Fruit fly (Drosophila melanogaster) whole organism, embryonic: Measurements from ENCODE around the gene CG13369.
A peak's percentile ranks its signal among the peaks of the same experiment; 100 is the strongest.

Source experiments
- Ada2b ChIP-seq: fragments of 200-800 bp; sonication (Bioruptor generic); IDR thresholded peaks from 2 replicates; pipeline ENCODE4 v1.3.6; 2022; ENCODE audit warnings: missing biosample characterization, missing genetic modification characterization
- CG10321 ChIP-seq: fragments of 200-800 bp; sonication (Bioruptor generic); IDR thresholded peaks from 2 replicates; pipeline ENCODE4 v1.3.6; 2022; ENCODE audit warnings: missing biosample characterization, missing genetic modification characterization
- CG10462 ChIP-seq: fragments of 200-800 bp; sonication (Bioruptor generic); optimal IDR thresholded peaks from 2 replicates; lab custom pipeline; 2016; ENCODE audit warnings: missing biosample characterization, missing genetic modification characterization
- CG13424 ChIP-seq: fragments of 200-800 bp; sonication (Bioruptor generic); optimal IDR thresholded peaks from 2 replicates; lab custom pipeline; 2019; ENCODE audit warnings: missing biosample characterization, mild to moderate bottlenecking, missing genetic modification characterization, moderate library complexity
- CG17328 ChIP-seq: fragments of 200-800 bp; sonication (Bioruptor generic); IDR thresholded peaks from 2 replicates; pipeline ENCODE4 v1.3.6; 2022; ENCODE audit warnings: missing biosample characterization, missing genetic modification characterization
- CG1832 ChIP-seq: fragments of 200-800 bp; sonication (Bioruptor generic); optimal IDR thresholded peaks from 2 replicates; lab custom pipeline; 2017; ENCODE audit warnings: missing biosample characterization, mild to moderate bottlenecking, missing genetic modification characterization, inconsistent platforms
- CG31224 ChIP-seq: fragments of 200-800 bp; sonication (Bioruptor generic); IDR thresholded peaks from 2 replicates; pipeline ENCODE4 v1.3.6; 2022; ENCODE audit warnings: missing biosample characterization, missing genetic modification characterization
- CG32767 ChIP-seq: fragments of 200-800 bp; sonication (Bioruptor generic); IDR thresholded peaks from 2 replicates; pipeline ENCODE4 v1.3.6; 2022; ENCODE audit warnings: missing biosample characterization, missing genetic modification characterization
- CG3281 ChIP-seq: fragments of 200-800 bp; sonication (Bioruptor generic); optimal IDR thresholded peaks from 3 replicates; lab custom pipeline; 2017; ENCODE audit warnings: missing biosample characterization, mild to moderate bottlenecking, missing genetic modification characterization
- CG33557 ChIP-seq: fragments of 200-800 bp; sonication (Bioruptor generic); optimal IDR thresholded peaks from 2 replicates; lab custom pipeline; 2019; ENCODE audit warnings: missing biosample characterization, mild to moderate bottlenecking, missing genetic modification characterization, moderate library complexity
- CG4282 ChIP-seq: fragments of 200-800 bp; sonication (Bioruptor generic); optimal IDR thresholded peaks from 2 replicates; lab custom pipeline; 2016; ENCODE audit warnings: missing biosample characterization, missing genetic modification characterization
- CG4854 ChIP-seq: fragments of 200-800 bp; sonication (Bioruptor generic); optimal IDR thresholded peaks from 2 replicates; lab custom pipeline; 2016; ENCODE audit warnings: missing biosample characterization, missing genetic modification characterization, inconsistent platforms
- CG8281 ChIP-seq: fragments of 200-800 bp; sonication (Bioruptor generic); optimal IDR thresholded peaks from 2 replicates; lab custom pipeline; 2018; ENCODE audit warnings: missing biosample characterization, mild to moderate bottlenecking, missing genetic modification characterization, moderate library complexity
- CHES-1-like ChIP-seq: fragments of 200-800 bp; sonication (Bioruptor generic); optimal IDR thresholded peaks from 2 replicates; lab custom pipeline; 2016; ENCODE audit warnings: missing biosample characterization, missing genetic modification characterization
- CrebB ChIP-seq: fragments of 200-800 bp; sonication (Bioruptor generic); optimal IDR thresholded peaks from 3 replicates; lab custom pipeline; 2018; ENCODE audit warnings: missing biosample characterization, mild to moderate bottlenecking, missing genetic modification characterization
- D ChIP-seq, 2 experiments: fragments of 200-800 bp in 1 of 2; fragments of >200 bp in 1 of 2; sonication (Bioruptor generic) in 1 of 2; optimal IDR thresholded peaks; 2 replicates in 1 of 2; 3 replicates in 1 of 2; lab custom pipeline; 2017; ENCODE audit warnings: mild to moderate bottlenecking in 1 of 2, missing biosample characterization in 1 of 2, missing genetic modification characterization in 1 of 2, missing genetic modification reagents in 1 of 2
- GATAe ChIP-seq: fragments of 200-800 bp; sonication (Bioruptor generic); conservative IDR thresholded peaks from 2 replicates; pipeline ENCODE4 v1.3.6; 2022; ENCODE audit warnings: missing biosample characterization, missing genetic modification characterization
- Hr78 ChIP-seq, 2 experiments: fragments of 200-800 bp in 1 of 2; fragments of >200 bp in 1 of 2; sonication (Bioruptor generic) in 1 of 2; optimal IDR thresholded peaks; 2 replicates each; lab custom pipeline; 2017 to 2019; ENCODE audit warnings: missing biosample characterization in 2 of 2, missing genetic modification characterization in 2 of 2, mild to moderate bottlenecking in 1 of 2, moderate library complexity in 1 of 2
- Lhr ChIP-seq: fragments of 200-800 bp; sonication (Bioruptor generic); optimal IDR thresholded peaks from 3 replicates; lab custom pipeline; 2017; ENCODE audit warnings: mild to moderate bottlenecking, missing biosample characterization, missing genetic modification reagents, missing genetic modification characterization
- MESR4 ChIP-seq: fragments of 200-800 bp; sonication (Bioruptor generic); optimal IDR thresholded peaks from 2 replicates; lab custom pipeline; 2018; ENCODE audit warnings: missing biosample characterization, mild to moderate bottlenecking, missing genetic modification characterization, moderate library complexity
- NC2α ChIP-seq: fragments of 200-800 bp; sonication (Bioruptor generic); optimal IDR thresholded peaks from 2 replicates; lab custom pipeline; 2016; ENCODE audit warnings: missing biosample characterization, missing genetic modification characterization
- Opbp ChIP-seq: fragments of 200-800 bp; sonication (Bioruptor generic); IDR thresholded peaks from 3 replicates; pipeline ENCODE4 v1.3.6; 2022; ENCODE audit warnings: missing biosample characterization, missing genetic modification characterization; ENCODE audit not compliant: partially characterized antibody
- Sry-β ChIP-seq: fragments of 200-800 bp; sonication (Bioruptor generic); optimal IDR thresholded peaks from 2 replicates; lab custom pipeline; 2018; ENCODE audit warnings: missing biosample characterization, mild to moderate bottlenecking, missing genetic modification characterization, moderate library complexity
- Trl ChIP-seq, 3 experiments: fragments of >200 bp in 2 of 3; fragments of 200-800 bp in 1 of 3; sonication (Bioruptor generic) in 1 of 3; optimal IDR thresholded peaks; 2 replicates in 1 of 3; 3 replicates in 2 of 3; lab custom pipeline; 2016 to 2017; ENCODE audit warnings: missing biosample characterization in 1 of 3, missing genetic modification characterization in 1 of 3
- ab ChIP-seq: fragments of 200-800 bp; sonication (Bioruptor generic); optimal IDR thresholded peaks from 2 replicates; lab custom pipeline; 2016; ENCODE audit warnings: missing biosample characterization, missing genetic modification characterization
- abd-A ChIP-seq: fragments of 200-800 bp; sonication (Bioruptor generic); optimal IDR thresholded peaks from 3 replicates; lab custom pipeline; 2019; ENCODE audit warnings: missing biosample characterization, mild to moderate bottlenecking, missing genetic modification characterization, moderate library complexity
- az2 ChIP-seq: fragments of 200-800 bp; sonication (Bioruptor generic); optimal IDR thresholded peaks from 3 replicates; lab custom pipeline; 2016; ENCODE audit warnings: missing biosample characterization, missing genetic modification characterization
- cato ChIP-seq: fragments of 200-800 bp; sonication (Bioruptor generic); optimal IDR thresholded peaks from 2 replicates; lab custom pipeline; 2016; ENCODE audit warnings: missing biosample characterization, missing genetic modification characterization, borderline replicate concordance
- cg ChIP-seq: fragments of 200-800 bp; sonication (Bioruptor generic); optimal IDR thresholded peaks from 3 replicates; lab custom pipeline; 2019; ENCODE audit warnings: missing biosample characterization, mild to moderate bottlenecking, missing genetic modification characterization, moderate library complexity
- chif ChIP-seq, 2 experiments: fragments of 200-800 bp; sonication (Bioruptor generic); optimal IDR thresholded peaks; 3 replicates each; lab custom pipeline; 2016; ENCODE audit warnings: missing biosample characterization in 2 of 2, missing genetic modification characterization in 2 of 2
- chn ChIP-seq: fragments of 200-800 bp; sonication (Bioruptor generic); optimal IDR thresholded peaks from 2 replicates; lab custom pipeline; 2016; ENCODE audit warnings: missing biosample characterization, missing genetic modification characterization
- dimm ChIP-seq: fragments of 200-800 bp; sonication (Bioruptor generic); IDR thresholded peaks from 2 replicates; pipeline ENCODE4 v1.3.6; 2022; ENCODE audit warnings: missing biosample characterization, missing genetic modification characterization
- dysf ChIP-seq: fragments of 200-800 bp; sonication (Bioruptor generic); IDR thresholded peaks from 3 replicates; pipeline ENCODE4 v1.3.6; 2022; ENCODE audit warnings: missing biosample characterization, missing genetic modification characterization
- hth ChIP-seq: fragments of >200 bp; optimal IDR thresholded peaks from 2 replicates; lab custom pipeline; 2017; ENCODE audit warnings: inconsistent platforms
- jumu ChIP-seq: fragments of 200-800 bp; sonication (Bioruptor generic); optimal IDR thresholded peaks from 3 replicates; lab custom pipeline; 2016; ENCODE audit warnings: missing biosample characterization, missing genetic modification characterization
- kah ChIP-seq: fragments of 200-800 bp; sonication (Bioruptor generic); optimal IDR thresholded peaks from 2 replicates; lab custom pipeline; 2018; ENCODE audit warnings: missing biosample characterization, mild to moderate bottlenecking, missing genetic modification characterization
- lab ChIP-seq: fragments of 200-800 bp; sonication (Bioruptor generic); optimal IDR thresholded peaks from 3 replicates; lab custom pipeline; 2017; ENCODE audit warnings: missing biosample characterization, missing genetic modification characterization, mild to moderate bottlenecking, moderate library complexity, missing genetic modification reagents
- nerfin-1 ChIP-seq: fragments of 200-800 bp; sonication (Bioruptor generic); optimal IDR thresholded peaks from 3 replicates; lab custom pipeline; 2019; ENCODE audit warnings: missing biosample characterization, mild to moderate bottlenecking, missing genetic modification characterization, moderate library complexity
- otp ChIP-seq: fragments of 200-800 bp; sonication (Bioruptor generic); IDR thresholded peaks from 3 replicates; pipeline ENCODE4, ENCODE4 v1.3.6; 2022; ENCODE audit warnings: missing biosample characterization, missing genetic modification characterization
- p53 ChIP-seq: fragments of 200-800 bp; sonication (Bioruptor generic); optimal IDR thresholded peaks from 2 replicates; lab custom pipeline; 2016; ENCODE audit warnings: missing biosample characterization, missing genetic modification characterization
- pho ChIP-seq: fragments of 200-800 bp; sonication (Bioruptor generic); optimal IDR thresholded peaks from 2 replicates; lab custom pipeline; 2016; ENCODE audit warnings: missing biosample characterization, missing genetic modification characterization
- pum ChIP-seq: fragments of 200-800 bp; sonication (Bioruptor generic); optimal IDR thresholded peaks from 2 replicates; lab custom pipeline; 2016; ENCODE audit warnings: missing biosample characterization, missing genetic modification characterization
- sens ChIP-seq: fragments of 200-800 bp; sonication (Bioruptor generic); peaks from one replicate; lab custom pipeline; 2016; ENCODE audit warnings: missing biosample characterization, missing genetic modification characterization
- sna ChIP-seq: fragments of 200-800 bp; sonication (Bioruptor generic); IDR thresholded peaks from 2 replicates; pipeline ENCODE4 v1.3.6; 2022; ENCODE audit warnings: missing biosample characterization, missing genetic modification characterization; ENCODE audit not compliant: partially characterized antibody
- sqz ChIP-seq: fragments of 200-800 bp; sonication (Bioruptor generic); optimal IDR thresholded peaks from 3 replicates; lab custom pipeline; 2018; ENCODE audit warnings: missing biosample characterization, mild to moderate bottlenecking, missing genetic modification characterization
- stc ChIP-seq: fragments of 200-800 bp; sonication (Bioruptor generic); IDR thresholded peaks from 2 replicates; pipeline ENCODE4 v1.3.6; 2022; ENCODE audit warnings: missing biosample characterization, missing genetic modification characterization
- twi ChIP-seq: fragments of 200-800 bp; optimal IDR thresholded peaks from 2 replicates; lab custom pipeline; 2019; ENCODE audit warnings: missing biosample characterization, mild to moderate bottlenecking, missing genetic modification characterization, moderate library complexity
- unpg ChIP-seq: fragments of 200-800 bp; sonication (Bioruptor generic); optimal IDR thresholded peaks from 3 replicates; lab custom pipeline; 2018; ENCODE audit warnings: missing biosample characterization, mild to moderate bottlenecking, missing genetic modification characterization, moderate library complexity
- wek ChIP-seq: fragments of 200-800 bp; sonication (Bioruptor generic); optimal IDR thresholded peaks from 3 replicates; lab custom pipeline; 2018; ENCODE audit warnings: missing biosample characterization, mild to moderate bottlenecking, missing genetic modification characterization, moderate library complexity
- z ChIP-seq: fragments of 200-800 bp; sonication (Bioruptor generic); IDR thresholded peaks from 3 replicates; pipeline ENCODE4 v1.3.6; 2022; ENCODE audit warnings: missing biosample characterization, missing genetic modification characterization
- zen ChIP-seq: fragments of 200-800 bp; sonication (Bioruptor generic); optimal IDR thresholded peaks from 3 replicates; lab custom pipeline; 2018; ENCODE audit warnings: missing biosample characterization, mild to moderate bottlenecking, missing genetic modification characterization, moderate library complexity

CG13369 gene

dm6 chrX:590479-590878 is 32.8 kb upstream of the CG13369 start (continued):
- no peak for TF ChIP-seq kah (GFP tag; lab: Kevin White, UChicago)
- no peak for TF ChIP-seq stc (GFP tag; lab: Robert Waterston, UW)
- peak; percentile 92 for TF ChIP-seq CG10321
- TF ChIP-seq CG4282 (GFP tag; lab: Kevin White, UChicago), result no peak
- no peak for TF ChIP-seq sens (GFP tag; lab: Kevin White, UChicago)
- peak; percentile 97 for TF ChIP-seq D (optimal IDR thresholded peaks at IDR 0.05; lab: Kevin White, UChicago)
- TF ChIP-seq D (GFP tag; optimal IDR thresholded peaks at IDR 0.05; lab: Kevin White, UChicago), result peak; percentile 38
- no peak for TF ChIP-seq NC2α (GFP tag; lab: Kevin White, UChicago)
- peak; percentile 13 for TF ChIP-seq twi (tag; lab: Kevin White, UChicago)
- no peak for TF ChIP-seq lab (GFP tag; lab: Kevin White, UChicago)
- no peak for TF ChIP-seq Opbp
- TF ChIP-seq sna (GFP tag; lab: Robert Waterston, UW), result no peak
- TF ChIP-seq chif (GFP tag; optimal IDR thresholded peaks at IDR 0.05; lab: Kevin White, UChicago), result no peak
- TF ChIP-seq CG17328, result no peak
- TF ChIP-seq pum (GFP tag; lab: Kevin White, UChicago), result no peak
- no peak for TF ChIP-seq CG32767
- no peak for TF ChIP-seq Ada2b (GFP tag; lab: Robert Waterston, UW)
- no peak for TF ChIP-seq CG4854 (GFP tag; lab: Kevin White, UChicago)
- no peak for TF ChIP-seq dimm (GFP tag; lab: Robert Waterston, UW)
- no peak for TF ChIP-seq hth (lab: Kevin White, UChicago)
- no peak for TF ChIP-seq pho (GFP tag; lab: Kevin White, UChicago)
- TF ChIP-seq CHES-1-like (GFP tag; lab: Kevin White, UChicago), result no peak
- TF ChIP-seq Trl (optimal IDR thresholded peaks at IDR 0.05; lab: Kevin White, UChicago), result peak in 1 of 2 experiments; percentile 50
- no peak for TF ChIP-seq Trl (GFP tag; optimal IDR thresholded peaks at IDR 0.05; lab: Kevin White, UChicago)
- TF ChIP-seq CrebB (tag; lab: Kevin White, UChicago), result no peak
- peak; percentile 86 for TF ChIP-seq CG1832 (GFP tag; lab: Kevin White, UChicago)
- peak; percentile 93 for TF ChIP-seq cg (GFP tag; lab: Kevin White, UChicago)
- TF ChIP-seq CG31224, result no peak
- no peak for TF ChIP-seq otp (GFP tag; lab: Robert Waterston, UW)
- no peak for TF ChIP-seq sqz (GFP tag; lab: Kevin White, UChicago)
- TF ChIP-seq Hr78 (GFP tag; optimal IDR thresholded peaks at IDR 0.05; lab: Kevin White, UChicago), result no peak
- no peak for TF ChIP-seq az2 (GFP tag; lab: Kevin White, UChicago)
- no peak for TF ChIP-seq CG10462
- no peak for TF ChIP-seq CG33557 (GFP tag; lab: Kevin White, UChicago)
- TF ChIP-seq GATAe (GFP tag; lab: Robert Waterston, UW), result no peak
- no peak for TF ChIP-seq CG13424
- TF ChIP-seq unpg, result no peak
- TF ChIP-seq abd-A (tag; lab: Kevin White, UChicago), result no peak
- TF ChIP-seq CG8281, result no peak
- TF ChIP-seq nerfin-1 (tag; lab: Kevin White, UChicago), result no peak
- no peak for TF ChIP-seq CG3281 (GFP tag; lab: Kevin White, UChicago)
- TF ChIP-seq Lhr (GFP tag; lab: Kevin White, UChicago), result no peak
- peak; percentile 61 for TF ChIP-seq z (GFP tag; lab: Robert Waterston, UW)
- TF ChIP-seq ab (GFP tag; lab: Kevin White, UChicago), result no peak
- TF ChIP-seq MESR4 (GFP tag; lab: Kevin White, UChicago), result no peak
- TF ChIP-seq cato (GFP tag; lab: Kevin White, UChicago), result no peak
- no peak for TF ChIP-seq dysf (GFP tag; lab: Robert Waterston, UW)
- peak; percentile 20 for TF ChIP-seq zen (tag; lab: Kevin White, UChicago)
- no peak for TF ChIP-seq wek (GFP tag; lab: Kevin White, UChicago)
- TF ChIP-seq chn (GFP tag; lab: Kevin White, UChicago), result no peak
- no peak for TF ChIP-seq p53 (GFP tag; lab: Kevin White, UChicago)
- no peak for TF ChIP-seq Sry-β (GFP tag; lab: Kevin White, UChicago)
- no peak for TF ChIP-seq jumu (GFP tag; lab: Kevin White, UChicago)
